Worm (Caenorhabditis elegans) whole organism, L2 larva: ENCODE results near the gene odr-3.

Source experiments
- R02D3.7 ChIP-seq: fragments of 150-350 bp; optimal IDR thresholded peaks from 2 replicates; lab custom pipeline; 2014; ENCODE audit warnings: missing biosample characterization, missing genetic modification characterization
- elt-3 ChIP-seq: sonication (generic microtip); optimal IDR thresholded peaks from 2 replicates; lab custom pipeline; 2017; ENCODE audit warnings: missing biosample characterization, missing genetic modification characterization
- lin-39 ChIP-seq: fragments of 150-350 bp; optimal IDR thresholded peaks from 2 replicates; lab custom pipeline; 2014; ENCODE audit warnings: missing biosample characterization, missing genetic modification reagents, missing genetic modification characterization
- nhr-25 ChIP-seq: fragments of 150-350 bp; sonication (generic microtip); optimal IDR thresholded peaks from 3 replicates; lab custom pipeline; 2014; ENCODE audit warnings: missing biosample characterization, missing genetic modification characterization
- sma-3 ChIP-seq: sonication (generic microtip); optimal IDR thresholded peaks from 2 replicates; lab custom pipeline; 2016; ENCODE audit warnings: missing genetic modification reagents, missing genetic modification characterization, missing compliant biosample characterization
- snpc-4 ChIP-seq: fragments of 150-350 bp; optimal IDR thresholded peaks from 2 replicates; lab custom pipeline; 2014; ENCODE audit warnings: missing biosample characterization, missing genetic modification characterization
- ztf-11 ChIP-seq: sonication (generic microtip); optimal IDR thresholded peaks from 2 replicates; lab custom pipeline; 2017; ENCODE audit warnings: missing biosample characterization, missing genetic modification characterization

DNA sequence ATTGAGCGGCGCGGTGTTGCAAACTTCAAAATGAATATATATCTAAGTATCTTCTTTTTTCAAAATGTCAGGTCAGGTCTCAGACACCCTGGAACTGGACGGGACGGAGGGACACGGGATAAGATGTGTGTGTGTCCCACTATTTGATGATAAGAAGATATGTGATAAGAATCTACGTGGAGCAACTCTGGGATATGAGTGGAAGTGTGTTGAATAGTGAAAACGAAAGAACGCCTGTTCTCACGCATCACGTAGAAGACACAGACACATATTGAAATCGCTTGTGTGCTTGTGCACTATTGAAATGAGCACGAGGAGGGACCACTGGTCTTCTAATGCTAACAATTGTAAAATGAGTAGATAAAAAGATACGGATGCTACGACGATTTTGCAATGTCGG lies 46.5 kb upstream of the odr-3 start, which contains the start of gene uig-1:
- no peak for TF ChIP-seq nhr-25 (tag; lab: Kevin White, UChicago)
- no peak for TF ChIP-seq R02D3.7 (tag; lab: Kevin White, UChicago)
- no peak for TF ChIP-seq ztf-11 (tag; lab: Kevin White, UChicago)
- TF ChIP-seq sma-3, result no peak
- TF ChIP-seq snpc-4 (tag; lab: Kevin White, UChicago), result no peak
- TF ChIP-seq lin-39 (tag; lab: Kevin White, UChicago), result no peak
- no peak for TF ChIP-seq elt-3 (tag; lab: Kevin White, UChicago)
